Fruit fly (Drosophila melanogaster): Measurements from ENCODE around the gene Aladin.

DNA sequence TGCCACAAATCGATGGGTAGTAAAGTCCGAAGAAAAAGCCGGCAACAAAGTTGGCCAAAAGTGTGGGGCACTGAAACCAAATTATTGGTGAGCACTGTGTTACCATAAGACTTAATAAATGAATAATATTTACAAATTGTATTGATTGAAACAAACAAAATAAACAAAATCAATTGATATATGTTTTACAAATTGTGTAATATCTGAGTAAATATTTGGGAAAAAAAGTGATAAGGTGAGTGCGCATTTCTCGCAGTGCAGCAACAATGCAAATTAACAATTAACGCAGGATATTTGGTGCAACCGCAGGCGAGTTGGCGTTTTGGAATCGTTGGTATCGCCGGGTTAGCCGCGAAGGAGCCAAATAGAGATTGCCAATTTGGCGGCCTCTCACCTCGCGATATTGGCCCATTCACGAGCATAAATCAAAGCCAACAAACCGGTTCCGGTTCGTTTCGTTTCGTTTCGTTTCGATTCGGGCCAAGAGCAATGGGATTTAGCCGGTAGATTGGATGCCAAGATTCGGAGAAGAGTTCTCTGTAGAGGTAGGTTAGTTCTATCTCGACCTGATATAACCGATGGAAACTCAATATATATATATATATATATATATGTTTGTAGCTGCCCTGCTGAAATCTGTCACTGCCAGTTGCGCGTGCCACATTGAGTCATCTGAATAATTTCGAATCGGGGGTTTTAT is 36.9 kb downstream of the Aladin start:
- TF ChIP-seq CG8478 (optimal IDR thresholded peaks at IDR 0.05): no peak
- TF ChIP-seq CTCF (optimal IDR thresholded peaks at IDR 0.05): no peak
